Worm (Caenorhabditis elegans): ENCODE results near the gene fut-5.

DNA sequence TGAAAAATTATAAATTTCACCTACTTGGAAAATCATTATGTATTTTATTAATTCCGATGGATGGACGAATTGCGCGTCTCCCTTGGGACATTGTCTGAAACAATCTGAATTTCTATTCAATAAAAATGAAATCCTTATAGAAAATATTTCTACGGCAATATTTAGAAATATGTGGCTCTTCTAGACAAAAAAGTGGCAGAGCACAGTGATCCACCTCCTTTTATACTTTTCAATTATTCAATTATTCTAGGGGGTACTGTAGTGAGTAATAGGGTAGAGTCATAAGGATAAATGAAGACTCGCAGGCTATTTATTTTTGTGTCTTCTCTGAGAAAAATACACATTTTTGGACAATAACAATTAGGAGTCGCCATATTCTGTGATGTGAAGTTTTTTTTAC, 4.3 kb downstream of the fut-5 start, which contains the start of gene T05A7.12:
- TF ChIP-seq klf-2 (GFP tag; conservative IDR thresholded peaks at IDR 0.05), result no peak
- TF ChIP-seq cog-1 (tag; optimal IDR thresholded peaks at IDR 0.05), result no peak
- TF ChIP-seq flt-1 (GFP tag; IDR thresholded peaks at IDR 0.05), result no peak
